Fruit fly (Drosophila melanogaster) whole organism, embryonic: ENCODE results near the gene GatB.

Experiments
- Abd-B ChIP-seq: fragments of 200-800 bp; sonication (Bioruptor generic); optimal IDR thresholded peaks from 2 replicates; lab custom pipeline; 2018; ENCODE audit warnings: missing biosample characterization, mild to moderate bottlenecking, missing genetic modification characterization, moderate library complexity
- Asciz ChIP-seq: fragments of 200-800 bp; sonication (Bioruptor generic); optimal IDR thresholded peaks from 2 replicates; lab custom pipeline; 2017; ENCODE audit warnings: missing biosample characterization, mild to moderate bottlenecking, missing genetic modification characterization, missing genetic modification reagents
- CG12071 ChIP-seq: fragments of 200-800 bp; sonication (Bioruptor generic); optimal IDR thresholded peaks from 3 replicates; lab custom pipeline; 2018; ENCODE audit warnings: missing biosample characterization, mild to moderate bottlenecking, missing genetic modification characterization
- CG15073 ChIP-seq: fragments of 200-800 bp; sonication (Bioruptor generic); optimal IDR thresholded peaks from 2 replicates; lab custom pipeline; 2016; ENCODE audit warnings: missing biosample characterization, missing genetic modification characterization
- CG15479 ChIP-seq: fragments of 200-800 bp; sonication (Bioruptor generic); optimal IDR thresholded peaks from 3 replicates; lab custom pipeline; 2019; ENCODE audit warnings: missing biosample characterization, mild to moderate bottlenecking, missing genetic modification characterization, moderate library complexity
- CG15514 ChIP-seq: fragments of 200-800 bp; sonication (Bioruptor generic); optimal IDR thresholded peaks from 3 replicates; lab custom pipeline; 2017; ENCODE audit warnings: missing biosample characterization, missing genetic modification characterization, mild to moderate bottlenecking, moderate library complexity, missing genetic modification reagents
- CG15696 ChIP-seq: fragments of 200-800 bp; sonication (Bioruptor generic); optimal IDR thresholded peaks from 2 replicates; lab custom pipeline; 2019; ENCODE audit warnings: missing biosample characterization, mild to moderate bottlenecking, missing genetic modification characterization, moderate library complexity
- CG17568 ChIP-seq: fragments of 200-800 bp; sonication (Bioruptor generic); optimal IDR thresholded peaks from 2 replicates; lab custom pipeline; 2018; ENCODE audit warnings: missing biosample characterization, mild to moderate bottlenecking, missing genetic modification characterization, moderate library complexity
- CG34376 ChIP-seq: fragments of 200-800 bp; sonication (Bioruptor generic); optimal IDR thresholded peaks from 2 replicates; lab custom pipeline; 2018; ENCODE audit warnings: missing biosample characterization, mild to moderate bottlenecking, missing genetic modification characterization
- CG42726 ChIP-seq: fragments of 200-800 bp; sonication (Bioruptor generic); IDR thresholded peaks from 2 replicates; pipeline ENCODE4 v1.3.6; 2022; ENCODE audit warnings: missing biosample characterization, missing genetic modification characterization; ENCODE audit not compliant: partially characterized antibody
- CG4424 ChIP-seq: fragments of 200-800 bp; sonication (Bioruptor generic); optimal IDR thresholded peaks from 3 replicates; lab custom pipeline; 2016; ENCODE audit warnings: missing biosample characterization, missing genetic modification characterization
- CG7786 ChIP-seq: fragments of 200-800 bp; sonication (Bioruptor generic); optimal IDR thresholded peaks from 2 replicates; lab custom pipeline; 2016; ENCODE audit warnings: missing biosample characterization, missing genetic modification characterization
- CG7928 ChIP-seq: fragments of 200-800 bp; sonication (Bioruptor generic); optimal IDR thresholded peaks from 2 replicates; lab custom pipeline; 2017; ENCODE audit warnings: missing biosample characterization, mild to moderate bottlenecking, missing genetic modification characterization
- CG8478 ChIP-seq: fragments of >200 bp; optimal IDR thresholded peaks from 2 replicates; lab custom pipeline; 2018
- CG9876 ChIP-seq: fragments of 200-800 bp; sonication (Bioruptor generic); optimal IDR thresholded peaks from 2 replicates; lab custom pipeline; 2016; ENCODE audit warnings: missing biosample characterization, missing genetic modification characterization
- CG9932 ChIP-seq: fragments of 200-800 bp; sonication (Bioruptor generic); IDR thresholded peaks from 2 replicates; pipeline ENCODE4 v1.3.6; 2022; ENCODE audit warnings: missing biosample characterization, missing genetic modification characterization
- CkIIα-i1 ChIP-seq: fragments of 200-800 bp; sonication (Bioruptor generic); IDR thresholded peaks from 2 replicates; pipeline ENCODE4 v1.3.6; 2022; ENCODE audit warnings: missing biosample characterization, missing genetic modification characterization
- D19B ChIP-seq: fragments of 200-800 bp; sonication (Bioruptor generic); optimal IDR thresholded peaks from 2 replicates; lab custom pipeline; 2017; ENCODE audit warnings: missing biosample characterization, mild to moderate bottlenecking, missing genetic modification characterization
- Deaf1 ChIP-seq: fragments of 200-800 bp; optimal IDR thresholded peaks from 3 replicates; lab custom pipeline; 2019; ENCODE audit warnings: missing biosample characterization, mild to moderate bottlenecking, missing genetic modification characterization, moderate library complexity
- Eip74EF ChIP-seq, 2 experiments: fragments of 200-800 bp in 1 of 2; fragments of >200 bp in 1 of 2; sonication (Bioruptor generic) in 1 of 2; optimal IDR thresholded peaks; 2 replicates each; lab custom pipeline; 2017 to 2019; ENCODE audit warnings: missing biosample characterization in 2 of 2, missing genetic modification characterization in 2 of 2, mild to moderate bottlenecking in 1 of 2, moderate library complexity in 1 of 2
- GATAe ChIP-seq: fragments of 200-800 bp; sonication (Bioruptor generic); conservative IDR thresholded peaks from 2 replicates; pipeline ENCODE4 v1.3.6; 2022; ENCODE audit warnings: missing biosample characterization, missing genetic modification characterization
- HmgD ChIP-seq: fragments of 200-800 bp; sonication (Bioruptor generic); optimal IDR thresholded peaks from 3 replicates; lab custom pipeline; 2016; ENCODE audit warnings: missing biosample characterization, missing genetic modification characterization
- Med ChIP-seq: fragments of 200-800 bp; sonication (Bioruptor generic); peaks from one replicate; lab custom pipeline; 2016; ENCODE audit warnings: missing biosample characterization, missing genetic modification characterization, mild to moderate bottlenecking, inconsistent platforms, moderate library complexity
- PHDP ChIP-seq: fragments of 200-800 bp; sonication (Bioruptor generic); optimal IDR thresholded peaks from 3 replicates; lab custom pipeline; 2018; ENCODE audit warnings: missing biosample characterization, mild to moderate bottlenecking, missing genetic modification characterization, moderate library complexity
- Spps ChIP-seq: fragments of 200-800 bp; sonication (Bioruptor generic); optimal IDR thresholded peaks from 2 replicates; lab custom pipeline; 2018; ENCODE audit warnings: missing biosample characterization, mild to moderate bottlenecking, missing genetic modification characterization
- Vsx1 ChIP-seq: fragments of 200-800 bp; sonication (Bioruptor generic); optimal IDR thresholded peaks from 2 replicates; lab custom pipeline; 2017; ENCODE audit warnings: missing biosample characterization, mild to moderate bottlenecking, missing genetic modification characterization, missing genetic modification reagents
- chm ChIP-seq: fragments of 200-800 bp; sonication (Bioruptor generic); IDR thresholded peaks from 2 replicates; pipeline ENCODE4 v1.3.6; 2022; ENCODE audit warnings: missing biosample characterization, missing genetic modification characterization
- eve ChIP-seq, 2 experiments: fragments of >200 bp; optimal IDR thresholded peaks; 2 replicates each; lab custom pipeline; 2017; ENCODE audit warnings: missing biosample characterization in 2 of 2, missing genetic modification characterization in 2 of 2
- ewg ChIP-seq: fragments of 200-800 bp; sonication (Bioruptor generic); optimal IDR thresholded peaks from 3 replicates; lab custom pipeline; 2017; ENCODE audit warnings: mild to moderate bottlenecking, missing biosample characterization, missing genetic modification reagents, missing genetic modification characterization
- exex ChIP-seq: fragments of 200-800 bp; sonication (Bioruptor generic); optimal IDR thresholded peaks from 4 replicates; lab custom pipeline; 2018; ENCODE audit warnings: missing biosample characterization, mild to moderate bottlenecking, missing genetic modification characterization, moderate library complexity
- eyg ChIP-seq: fragments of 200-800 bp; sonication (Bioruptor generic); optimal IDR thresholded peaks from 3 replicates; lab custom pipeline; 2016; ENCODE audit warnings: missing biosample characterization, missing genetic modification characterization
- fd64A ChIP-seq: fragments of 200-800 bp; sonication (Bioruptor generic); optimal IDR thresholded peaks from 3 replicates; lab custom pipeline; 2018; ENCODE audit warnings: missing biosample characterization, mild to moderate bottlenecking, missing genetic modification characterization
- gce ChIP-seq: fragments of 200-800 bp; sonication (Bioruptor generic); IDR thresholded peaks from 3 replicates; pipeline ENCODE4 v1.3.6; 2022; ENCODE audit warnings: missing biosample characterization, missing genetic modification characterization
- gcm2 ChIP-seq: fragments of 200-800 bp; sonication (Bioruptor generic); optimal IDR thresholded peaks from 2 replicates; lab custom pipeline; 2016; ENCODE audit warnings: missing biosample characterization, missing genetic modification characterization
- gem ChIP-seq: fragments of 200-800 bp; sonication (Bioruptor generic); optimal IDR thresholded peaks from 2 replicates; lab custom pipeline; 2019; ENCODE audit warnings: missing biosample characterization, mild to moderate bottlenecking, missing genetic modification characterization, moderate library complexity
- h ChIP-seq: fragments of >200 bp; optimal IDR thresholded peaks from 2 replicates; lab custom pipeline; 2017
- her ChIP-seq: fragments of 200-800 bp; sonication (Bioruptor generic); optimal IDR thresholded peaks from 2 replicates; lab custom pipeline; 2016; ENCODE audit warnings: missing biosample characterization, missing genetic modification characterization
- lab ChIP-seq: fragments of 200-800 bp; sonication (Bioruptor generic); optimal IDR thresholded peaks from 3 replicates; lab custom pipeline; 2017; ENCODE audit warnings: missing biosample characterization, missing genetic modification characterization, mild to moderate bottlenecking, moderate library complexity, missing genetic modification reagents
- mirr ChIP-seq: fragments of 200-800 bp; sonication (Bioruptor generic); optimal IDR thresholded peaks from 3 replicates; lab custom pipeline; 2018; ENCODE audit warnings: missing biosample characterization, mild to moderate bottlenecking, missing genetic modification characterization
- nerfin-2 ChIP-seq: fragments of 200-800 bp; sonication (Bioruptor generic); IDR thresholded peaks from 2 replicates; pipeline ENCODE4 v1.3.6; 2022; ENCODE audit warnings: missing biosample characterization, missing genetic modification characterization; ENCODE audit not compliant: partially characterized antibody
- ro ChIP-seq: fragments of 200-800 bp; sonication (Bioruptor generic); IDR thresholded peaks from 2 replicates; pipeline ENCODE4 v1.3.6; 2022; ENCODE audit warnings: missing biosample characterization, missing genetic modification characterization
- run ChIP-seq: fragments of 200-800 bp; sonication (Bioruptor generic); optimal IDR thresholded peaks from 3 replicates; lab custom pipeline; 2018; ENCODE audit warnings: missing biosample characterization, mild to moderate bottlenecking, missing genetic modification characterization
- sd ChIP-seq: fragments of 200-800 bp; sonication (Bioruptor generic); optimal IDR thresholded peaks from 3 replicates; lab custom pipeline; 2018; ENCODE audit warnings: missing biosample characterization, mild to moderate bottlenecking, missing genetic modification characterization, moderate library complexity
- sens ChIP-seq: fragments of 200-800 bp; sonication (Bioruptor generic); peaks from one replicate; lab custom pipeline; 2016; ENCODE audit warnings: missing biosample characterization, missing genetic modification characterization
- sima ChIP-seq: fragments of 200-800 bp; sonication (Bioruptor generic); optimal IDR thresholded peaks from 2 replicates; lab custom pipeline; 2016; ENCODE audit warnings: missing biosample characterization, missing genetic modification characterization
- sna ChIP-seq: fragments of 200-800 bp; sonication (Bioruptor generic); IDR thresholded peaks from 2 replicates; pipeline ENCODE4 v1.3.6; 2022; ENCODE audit warnings: missing biosample characterization, missing genetic modification characterization; ENCODE audit not compliant: partially characterized antibody
- sqz ChIP-seq: fragments of 200-800 bp; sonication (Bioruptor generic); optimal IDR thresholded peaks from 3 replicates; lab custom pipeline; 2018; ENCODE audit warnings: missing biosample characterization, mild to moderate bottlenecking, missing genetic modification characterization
- unpg ChIP-seq: fragments of 200-800 bp; sonication (Bioruptor generic); optimal IDR thresholded peaks from 3 replicates; lab custom pipeline; 2018; ENCODE audit warnings: missing biosample characterization, mild to moderate bottlenecking, missing genetic modification characterization, moderate library complexity
- usp ChIP-seq: fragments of >200 bp; optimal IDR thresholded peaks from 2 replicates; lab custom pipeline; 2017; ENCODE audit warnings: missing biosample characterization, missing genetic modification characterization

Gene GatB

dm6 chr3R:24138478-24139455 lies 8.7 kb upstream of the GatB start (continued):
- TF ChIP-seq eyg (GFP tag; lab: Kevin White, UChicago) = no peak
- TF ChIP-seq HmgD (GFP tag; lab: Kevin White, UChicago) = no peak
- TF ChIP-seq sens = peak; percentile 58
- no peak for TF ChIP-seq CG4424
- TF ChIP-seq unpg (GFP tag; lab: Kevin White, UChicago) = no peak
- TF ChIP-seq CkIIα-i1 = no peak
- no peak for TF ChIP-seq CG42726 (GFP tag; lab: Robert Waterston, UW)
- TF ChIP-seq CG34376 (GFP tag; lab: Kevin White, UChicago) = peak; percentile 84
- TF ChIP-seq usp (GFP tag; lab: Kevin White, UChicago) = no peak
- TF ChIP-seq CG7928 (GFP tag; lab: Kevin White, UChicago) = no peak
- TF ChIP-seq gcm2 = no peak
- no peak for TF ChIP-seq chm
- TF ChIP-seq gem = peak; percentile 1
- peak; percentile 20; the same call in 1 of the 2 replicates for TF ChIP-seq GATAe (GFP tag; lab: Robert Waterston, UW)
- TF ChIP-seq CG15696 (tag; lab: Kevin White, UChicago) = no peak
- peak; percentile 95 for TF ChIP-seq exex (tag; lab: Kevin White, UChicago)
- TF ChIP-seq nerfin-2 (GFP tag; lab: Robert Waterston, UW) = no peak
- TF ChIP-seq CG17568 (GFP tag; lab: Kevin White, UChicago) = peak; percentile 41
- TF ChIP-seq mirr (GFP tag; lab: Kevin White, UChicago) = peak; percentile 72
- TF ChIP-seq fd64A (GFP tag; lab: Kevin White, UChicago) = no peak
- no peak for TF ChIP-seq ro (GFP tag; lab: Robert Waterston, UW)
- no peak for TF ChIP-seq Med (GFP tag; lab: Kevin White, UChicago)
- peak; percentile 18 for TF ChIP-seq PHDP
- no peak for TF ChIP-seq sima
- no peak for TF ChIP-seq CG8478
- TF ChIP-seq eve (GFP tag; optimal IDR thresholded peaks at IDR 0.05; lab: Kevin White, UChicago) = no peak
- no peak for TF ChIP-seq CG7786 (GFP tag; lab: Kevin White, UChicago)
- no peak for TF ChIP-seq run (tag; lab: Kevin White, UChicago)
- TF ChIP-seq Vsx1 (GFP tag; lab: Kevin White, UChicago) = peak; percentile 60
- TF ChIP-seq Abd-B (GFP tag; lab: Kevin White, UChicago) = peak; percentile 3
- TF ChIP-seq CG9932 (GFP tag; lab: Robert Waterston, UW) = no peak
- peak; percentile 52 for TF ChIP-seq lab (GFP tag; lab: Kevin White, UChicago)
- TF ChIP-seq CG15479 = no peak
- no peak for TF ChIP-seq her (GFP tag; lab: Kevin White, UChicago)
- no peak for TF ChIP-seq Deaf1 (tag; lab: Kevin White, UChicago)
- TF ChIP-seq sna = no peak
- peak; percentile 34 for TF ChIP-seq Asciz
- no peak for TF ChIP-seq ewg
- TF ChIP-seq Spps (tag; lab: Kevin White, UChicago) = no peak
- no peak for TF ChIP-seq h (lab: Kevin White, UChicago)
- TF ChIP-seq sd (tag; lab: Kevin White, UChicago) = peak; percentile 83
- peak; percentile 71 for TF ChIP-seq D19B (GFP tag; lab: Kevin White, UChicago)
- no peak for TF ChIP-seq CG9876 (GFP tag; lab: Kevin White, UChicago)
- no peak for TF ChIP-seq CG15514
- no peak for TF ChIP-seq CG15073 (GFP tag; lab: Kevin White, UChicago)
- TF ChIP-seq CG12071 (GFP tag; lab: Kevin White, UChicago) = peak; percentile 25
- TF ChIP-seq sqz (GFP tag; lab: Kevin White, UChicago) = no peak
- TF ChIP-seq Eip74EF (GFP tag; optimal IDR thresholded peaks at IDR 0.05; lab: Kevin White, UChicago) = peak in 1 of 2 experiments; percentile 6
- no peak for TF ChIP-seq gce
